Worm (Caenorhabditis elegans) whole organism, mixed stage, embryonic: ENCODE data around the gene gcy-23.
A peak's percentile ranks its signal among the peaks of the same experiment; 100 is the strongest.

ENCODE experiments used
- M03D4.4 ChIP-seq: sonication (generic microtip); optimal IDR thresholded peaks from 2 replicates; lab custom pipeline; 2017; ENCODE audit warnings: mild to moderate bottlenecking, missing genetic modification characterization, missing compliant biosample characterization
- bed-3 ChIP-seq: fragments of 200-800 bp; sonication (Bioruptor generic); optimal IDR thresholded peaks from 3 replicates; lab custom pipeline; 2018; ENCODE audit warnings: mild to moderate bottlenecking, missing genetic modification characterization, moderate library complexity, missing compliant biosample characterization
- blmp-1 ChIP-seq: fragments of 150-350 bp; optimal IDR thresholded peaks from 2 replicates; lab custom pipeline; 2014; ENCODE audit warnings: missing biosample characterization, missing genetic modification characterization
- ceh-43 ChIP-seq: fragments of 200-800 bp; sonication (Bioruptor generic); optimal IDR thresholded peaks from 2 replicates; lab custom pipeline; 2018; ENCODE audit warnings: mild to moderate bottlenecking, missing genetic modification characterization, moderate library complexity, missing compliant biosample characterization
- ceh-83 ChIP-seq: fragments of 200-800 bp; sonication (Bioruptor generic); optimal IDR thresholded peaks from 2 replicates; lab custom pipeline; 2018; ENCODE audit warnings: mild to moderate bottlenecking, missing genetic modification characterization, missing compliant biosample characterization
- ces-1 ChIP-seq: fragments of 150-350 bp; optimal IDR thresholded peaks from 2 replicates; lab custom pipeline; 2014; ENCODE audit warnings: missing biosample characterization, missing genetic modification reagents, missing genetic modification characterization
- cnd-1 ChIP-seq: fragments of 200-800 bp; sonication (Bioruptor generic); optimal IDR thresholded peaks from 2 replicates; lab custom pipeline; 2018; ENCODE audit warnings: mild to moderate bottlenecking, missing genetic modification characterization, missing compliant biosample characterization
- drap-1 ChIP-seq: fragments of 200-800 bp; sonication (Bioruptor generic); optimal IDR thresholded peaks from 3 replicates; lab custom pipeline; 2018; ENCODE audit warnings: mild to moderate bottlenecking, missing genetic modification characterization, missing compliant biosample characterization
- elt-1 ChIP-seq: sonication (generic microtip); optimal IDR thresholded peaks from 2 replicates; lab custom pipeline; 2017; ENCODE audit warnings: missing genetic modification characterization, mild to moderate bottlenecking, missing compliant biosample characterization, antibody characterized with exemption, moderate library complexity, borderline replicate concordance; ENCODE audit not compliant: insufficient read depth
- flh-1 ChIP-seq: fragments of 200-800 bp; sonication (Bioruptor generic); optimal IDR thresholded peaks from 2 replicates; lab custom pipeline; 2018; ENCODE audit warnings: mild to moderate bottlenecking, missing genetic modification characterization, moderate library complexity, missing compliant biosample characterization
- ham-2 ChIP-seq: fragments of 200-800 bp; sonication (Bioruptor generic); optimal IDR thresholded peaks from 2 replicates; lab custom pipeline; 2018; ENCODE audit warnings: mild to moderate bottlenecking, missing genetic modification characterization, missing compliant biosample characterization
- hlh-1 ChIP-seq: fragments of 150-350 bp; optimal IDR thresholded peaks from 2 replicates; lab custom pipeline; 2014; ENCODE audit warnings: missing biosample characterization, missing genetic modification reagents, missing genetic modification characterization
- lin-13 ChIP-seq: fragments of 150-350 bp; optimal IDR thresholded peaks from 2 replicates; lab custom pipeline; 2014; ENCODE audit warnings: missing biosample characterization, missing genetic modification characterization
- lin-32 ChIP-seq: fragments of 200-800 bp; sonication (Bioruptor generic); optimal IDR thresholded peaks from 2 replicates; lab custom pipeline; 2018; ENCODE audit warnings: mild to moderate bottlenecking, missing genetic modification characterization, missing compliant biosample characterization
- lsy-2 ChIP-seq: fragments of 150-350 bp; optimal IDR thresholded peaks from 2 replicates; lab custom pipeline; 2014; ENCODE audit warnings: missing biosample characterization, missing genetic modification characterization
- mab-5 ChIP-seq: fragments of 150-350 bp; optimal IDR thresholded peaks from 2 replicates; lab custom pipeline; 2014; ENCODE audit warnings: missing biosample characterization, missing genetic modification characterization
- mep-1 ChIP-seq: fragments of 150-350 bp; optimal IDR thresholded peaks from 2 replicates; lab custom pipeline; 2017; ENCODE audit warnings: missing biosample characterization, missing genetic modification reagents, missing genetic modification characterization, inconsistent platforms
- mls-2 ChIP-seq: sonication (generic microtip); optimal IDR thresholded peaks from 2 replicates; lab custom pipeline; 2016; ENCODE audit warnings: mild to moderate bottlenecking, missing genetic modification characterization, moderate library complexity, missing compliant biosample characterization
- nhr-12 ChIP-seq: fragments of 150-350 bp; optimal IDR thresholded peaks from 2 replicates; lab custom pipeline; 2014; ENCODE audit warnings: missing biosample characterization, missing genetic modification characterization
- nhr-2 ChIP-seq: fragments of 150-350 bp; optimal IDR thresholded peaks from 2 replicates; lab custom pipeline; 2014; ENCODE audit warnings: missing biosample characterization, missing genetic modification characterization
- nhr-28 ChIP-seq: fragments of 150-350 bp; optimal IDR thresholded peaks from 2 replicates; lab custom pipeline; 2014; ENCODE audit warnings: missing biosample characterization, missing genetic modification characterization
- nhr-76 ChIP-seq: sonication (generic microtip); optimal IDR thresholded peaks from 2 replicates; lab custom pipeline; 2017; ENCODE audit warnings: missing biosample characterization, missing genetic modification characterization
- pha-4 ChIP-seq: fragments of 150-350 bp; optimal IDR thresholded peaks from 2 replicates; lab custom pipeline; 2018; ENCODE audit warnings: missing biosample characterization, missing genetic modification reagents, missing genetic modification characterization
- snpc-4 ChIP-seq: fragments of 150-350 bp; optimal IDR thresholded peaks from 2 replicates; lab custom pipeline; 2014; ENCODE audit warnings: missing biosample characterization, missing genetic modification characterization
- sptf-1 ChIP-seq: sonication (generic microtip); optimal IDR thresholded peaks from 2 replicates; lab custom pipeline; 2017; ENCODE audit warnings: mild to moderate bottlenecking, missing genetic modification characterization, moderate library complexity, missing compliant biosample characterization
- unc-120 ChIP-seq: sonication (generic microtip); optimal IDR thresholded peaks from 2 replicates; lab custom pipeline; 2017; ENCODE audit warnings: missing genetic modification characterization, missing compliant biosample characterization; ENCODE audit not compliant: poor library complexity, severe bottlenecking
- unc-39 ChIP-seq: fragments of 150-350 bp; optimal IDR thresholded peaks from 2 replicates; lab custom pipeline; 2014; ENCODE audit warnings: missing biosample characterization, missing genetic modification characterization
- unc-62 ChIP-seq: fragments of 150-350 bp; optimal IDR thresholded peaks from 2 replicates; lab custom pipeline; 2014; ENCODE audit warnings: missing biosample characterization, missing genetic modification reagents, missing genetic modification characterization
- zip-8 ChIP-seq: fragments of 150-350 bp; optimal IDR thresholded peaks from 2 replicates; lab custom pipeline; 2014; ENCODE audit warnings: missing biosample characterization, missing genetic modification characterization
- ztf-11 ChIP-seq: fragments of 150-350 bp; optimal IDR thresholded peaks from 2 replicates; lab custom pipeline; 2014; ENCODE audit warnings: missing biosample characterization, missing genetic modification characterization

The gcy-23 gene

ce11 chrIV:3251551-3251950, 37.6 kb downstream of the gcy-23 start:
- TF ChIP-seq ces-1 (GFP tag; lab: Kevin White, UChicago) (no peak), M03D4.4 (no peak), ceh-43 (GFP tag; lab: Kevin White, UChicago) (no peak), mab-5 (tag; lab: Kevin White, UChicago) (no peak), ham-2 (GFP tag; lab: Kevin White, UChicago) (no peak), blmp-1 (no peak), lsy-2 (tag; lab: Kevin White, UChicago) (no peak), sptf-1 (tag; lab: Kevin White, UChicago) (no peak), unc-120 (tag; lab: Kevin White, UChicago) (no peak), nhr-2 (no peak), lin-32 (GFP tag; lab: Kevin White, UChicago) (no peak), mep-1 (no peak), nhr-12 (tag; lab: Kevin White, UChicago) (no peak), snpc-4 (tag; lab: Kevin White, UChicago) (no peak), pha-4 (tag; lab: Kevin White, UChicago) (no peak), ceh-83 (GFP tag; lab: Kevin White, UChicago) (no peak)
- TF ChIP-seq, all 35 proteins: peak for 0

ce11 chrIV:3250020-3250419, 39.1 kb downstream of the gcy-23 start:
- TF ChIP-seq nhr-2 (no peak), ceh-83 (GFP tag; lab: Kevin White, UChicago) (no peak), hlh-1 (no peak), unc-62 (GFP tag; lab: Kevin White, UChicago) (no peak), nhr-76 (tag; lab: Kevin White, UChicago) (no peak), ham-2 (GFP tag; lab: Kevin White, UChicago) (no peak), nhr-12 (tag; lab: Kevin White, UChicago) (no peak), lin-32 (GFP tag; lab: Kevin White, UChicago) (no peak), unc-39 (tag; lab: Kevin White, UChicago) (no peak), pha-4 (tag; lab: Kevin White, UChicago) (no peak), lsy-2 (tag; lab: Kevin White, UChicago) (no peak), cnd-1 (tag; lab: Kevin White, UChicago) (no peak)

ce11 chrIV:3246873-3247272, 42.3 kb downstream of the gcy-23 start:
- TF ChIP-seq mls-2: no peak
- no peak for TF ChIP-seq nhr-76 (tag; lab: Kevin White, UChicago)
- no peak for TF ChIP-seq pha-4 (tag; lab: Kevin White, UChicago)
- TF ChIP-seq bed-3: no peak
- no peak for TF ChIP-seq nhr-2
- TF ChIP-seq drap-1 (GFP tag; lab: Kevin White, UChicago): no peak
- no peak for TF ChIP-seq unc-39 (tag; lab: Kevin White, UChicago)
- no peak for TF ChIP-seq elt-1
- TF ChIP-seq sptf-1 (tag; lab: Kevin White, UChicago): no peak
- TF ChIP-seq snpc-4 (tag; lab: Kevin White, UChicago): no peak
- no peak for TF ChIP-seq cnd-1 (tag; lab: Kevin White, UChicago)
- no peak for TF ChIP-seq blmp-1
- no peak for TF ChIP-seq flh-1 (GFP tag; lab: Kevin White, UChicago)
- TF ChIP-seq nhr-28 (tag; lab: Kevin White, UChicago): no peak

- TF ChIP-seq unc-39 (tag; lab: Kevin White, UChicago): no peak
- TF ChIP-seq ces-1 (GFP tag; lab: Kevin White, UChicago): no peak
- TF ChIP-seq snpc-4 (tag; lab: Kevin White, UChicago): no peak
- TF ChIP-seq nhr-12 (tag; lab: Kevin White, UChicago): no peak
- no peak for TF ChIP-seq mls-2
- no peak for TF ChIP-seq M03D4.4
- no peak for TF ChIP-seq ceh-83 (GFP tag; lab: Kevin White, UChicago)
- TF ChIP-seq cnd-1 (tag; lab: Kevin White, UChicago): no peak
- no peak for TF ChIP-seq ham-2 (GFP tag; lab: Kevin White, UChicago)
Observed at ce11 chrIV:3234269-3234668, 54.9 kb downstream of the gcy-23 start.

ce11 chrIV:3233429-3233885, 55.7 kb downstream of the gcy-23 start:
- no peak for TF ChIP-seq nhr-76 (tag; lab: Kevin White, UChicago)
- peak; percentile 26 for TF ChIP-seq lin-13 (tag; lab: Kevin White, UChicago)
- no peak for TF ChIP-seq lsy-2 (tag; lab: Kevin White, UChicago)
- peak; percentile 33 for TF ChIP-seq pha-4 (tag; lab: Kevin White, UChicago)
- TF ChIP-seq elt-1: peak; percentile 32
- TF ChIP-seq sptf-1 (tag; lab: Kevin White, UChicago): no peak
- no peak for TF ChIP-seq drap-1 (GFP tag; lab: Kevin White, UChicago)
- TF ChIP-seq ham-2 (GFP tag; lab: Kevin White, UChicago): peak; percentile 86
- TF ChIP-seq hlh-1: peak; percentile 86
- TF ChIP-seq unc-62 (GFP tag; lab: Kevin White, UChicago): peak; percentile 43
- no peak for TF ChIP-seq ztf-11 (tag; lab: Kevin White, UChicago)
- peak; percentile 47 for TF ChIP-seq zip-8
- TF ChIP-seq cnd-1 (tag; lab: Kevin White, UChicago): no peak
